Fruit fly (Drosophila melanogaster) whole organism, embryonic: Measurements from ENCODE around the gene CG9628.

Experiments
- B-H2 ChIP-seq: fragments of 200-800 bp; sonication (Bioruptor generic); optimal IDR thresholded peaks from 2 replicates; lab custom pipeline; 2018; ENCODE audit warnings: missing biosample characterization, mild to moderate bottlenecking, missing genetic modification characterization
- CG16813 ChIP-seq: fragments of 200-800 bp; sonication (Bioruptor generic); IDR thresholded peaks from 3 replicates; pipeline ENCODE4 v1.3.6; 2022; ENCODE audit warnings: missing biosample characterization, missing genetic modification characterization; ENCODE audit not compliant: partially characterized antibody
- CG18764 ChIP-seq: fragments of 200-800 bp; sonication (Bioruptor generic); optimal IDR thresholded peaks from 3 replicates; lab custom pipeline; 2016; ENCODE audit warnings: missing biosample characterization, missing genetic modification characterization
- CG6854 ChIP-seq: fragments of 200-800 bp; sonication (Bioruptor generic); optimal IDR thresholded peaks from 3 replicates; lab custom pipeline; 2017; ENCODE audit warnings: missing biosample characterization, mild to moderate bottlenecking, missing genetic modification characterization
- CG8281 ChIP-seq: fragments of 200-800 bp; sonication (Bioruptor generic); optimal IDR thresholded peaks from 2 replicates; lab custom pipeline; 2018; ENCODE audit warnings: missing biosample characterization, mild to moderate bottlenecking, missing genetic modification characterization, moderate library complexity
- HHEX ChIP-seq: fragments of 200-800 bp; sonication (Bioruptor generic); optimal IDR thresholded peaks from 3 replicates; lab custom pipeline; 2017; ENCODE audit warnings: missing biosample characterization, mild to moderate bottlenecking, missing genetic modification characterization, missing genetic modification reagents
- Hr39 ChIP-seq: fragments of >200 bp; optimal IDR thresholded peaks from 2 replicates; lab custom pipeline; 2017
- TFAM ChIP-seq: fragments of 200-800 bp; sonication (Bioruptor generic); optimal IDR thresholded peaks from 2 replicates; lab custom pipeline; 2017; ENCODE audit warnings: missing biosample characterization, missing genetic modification characterization, inconsistent platforms
- cwo ChIP-seq: fragments of 200-800 bp; sonication (Bioruptor generic); optimal IDR thresholded peaks from 3 replicates; lab custom pipeline; 2017; ENCODE audit warnings: missing biosample characterization, missing genetic modification characterization, mild to moderate bottlenecking, moderate library complexity, missing genetic modification reagents
- ewg ChIP-seq: fragments of 200-800 bp; sonication (Bioruptor generic); optimal IDR thresholded peaks from 3 replicates; lab custom pipeline; 2017; ENCODE audit warnings: mild to moderate bottlenecking, missing biosample characterization, missing genetic modification reagents, missing genetic modification characterization
- gro ChIP-seq: fragments of 200-800 bp; sonication (Bioruptor generic); optimal IDR thresholded peaks from 2 replicates; lab custom pipeline; 2016; ENCODE audit warnings: missing biosample characterization, missing genetic modification characterization
- jumu ChIP-seq: fragments of 200-800 bp; sonication (Bioruptor generic); optimal IDR thresholded peaks from 3 replicates; lab custom pipeline; 2016; ENCODE audit warnings: missing biosample characterization, missing genetic modification characterization

- TF ChIP-seq gro (GFP tag; lab: Kevin White, UChicago), result no peak
- no peak for TF ChIP-seq Hr39
- TF ChIP-seq HHEX (GFP tag; lab: Kevin White, UChicago), result no peak
- TF ChIP-seq TFAM (GFP tag; lab: Kevin White, UChicago), result no peak
- no peak for TF ChIP-seq B-H2 (GFP tag; lab: Kevin White, UChicago)
- no peak for TF ChIP-seq CG6854
- no peak for TF ChIP-seq CG8281 (tag; lab: Kevin White, UChicago)
- TF ChIP-seq CG16813 (GFP tag; lab: Robert Waterston, UW), result no peak
- no peak for TF ChIP-seq CG18764 (GFP tag; lab: Kevin White, UChicago)
- no peak for TF ChIP-seq cwo (GFP tag; lab: Kevin White, UChicago)
- TF ChIP-seq ewg, result no peak
- TF ChIP-seq jumu, result no peak
These were observed 3.7 kb upstream of the CG9628 start for dm6 chr3L:14618942-14619341.
